Worm (Caenorhabditis elegans): ENCODE results near the gene npr-25.

npr-25 gene

DNA sequence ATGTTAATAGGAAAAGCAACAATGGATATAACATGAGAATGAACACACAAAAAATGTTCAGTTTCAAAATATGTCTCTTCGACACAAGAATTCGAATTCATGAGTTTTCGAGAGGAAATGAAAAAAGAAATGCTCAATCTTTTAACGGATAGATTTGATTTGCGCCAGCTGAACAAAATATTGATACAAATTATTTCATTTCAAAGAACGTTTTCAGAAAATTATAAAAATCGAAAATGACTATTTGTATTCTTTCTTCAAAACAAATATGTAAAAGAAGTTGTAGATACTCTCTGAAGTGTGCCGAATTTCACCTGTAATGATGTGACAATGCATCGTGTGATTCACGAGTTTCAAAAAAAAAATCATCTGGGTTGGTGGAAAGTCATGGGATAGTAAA is 52.3 kb downstream of the npr-25 start, which contains the start of gene srh-47:
srh-47 (minus strand) TSS at position 101 of the 400 bp plus-strand sequence.
- TF ChIP-seq lsy-2 (tag; optimal IDR thresholded peaks at IDR 0.05) (no peak), ceh-83 (GFP tag; optimal IDR thresholded peaks at IDR 0.05) (no peak), nhr-2 (tag; optimal IDR thresholded peaks at IDR 0.05) (no peak), tbx-8 (GFP tag; optimal IDR thresholded peaks at IDR 0.05) (no peak), unc-62 (GFP tag; optimal IDR thresholded peaks at IDR 0.05) (no peak), mls-2 (tag; optimal IDR thresholded peaks at IDR 0.05) (no peak), pha-4 (tag; optimal IDR thresholded peaks at IDR 0.05) (no peak), mab-5 (tag; optimal IDR thresholded peaks at IDR 0.05) (no peak), snpc-4 (tag; optimal IDR thresholded peaks at IDR 0.05) (no peak), hlh-1 (tag; optimal IDR thresholded peaks at IDR 0.05) (no peak), ces-1 (GFP tag; optimal IDR thresholded peaks at IDR 0.05) (no peak), nhr-237 (tag; optimal IDR thresholded peaks at IDR 0.05) (no peak), zip-8 (tag; optimal IDR thresholded peaks at IDR 0.05) (no peak)

DNA sequence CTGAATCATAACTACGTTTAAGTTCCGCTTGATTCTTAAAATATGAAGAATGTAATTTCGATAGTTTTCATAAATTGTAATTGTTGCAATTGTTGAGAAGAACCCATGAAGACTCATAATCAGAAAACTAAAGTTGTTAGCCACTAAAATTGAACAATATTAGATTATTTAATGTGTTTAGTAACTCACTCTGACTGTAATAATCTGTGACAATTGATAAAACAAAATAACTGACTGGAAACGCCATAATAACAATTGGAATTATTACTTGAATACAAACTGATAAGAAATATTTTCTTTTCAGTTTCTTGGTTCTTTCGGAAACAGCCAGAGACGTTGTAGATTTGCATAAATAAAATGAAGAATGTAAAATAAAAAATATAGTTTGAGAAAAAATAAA is 53.4 kb downstream of the npr-25 start:
- TF ChIP-seq sptf-1 (tag; optimal IDR thresholded peaks at IDR 0.05) (no peak), ham-2 (GFP tag; optimal IDR thresholded peaks at IDR 0.05) (no peak), blmp-1 (tag; optimal IDR thresholded peaks at IDR 0.05) (no peak), sem-2 (GFP tag; optimal IDR thresholded peaks at IDR 0.05) (no peak), mls-2 (tag; optimal IDR thresholded peaks at IDR 0.05) (no peak), hlh-1 (tag; optimal IDR thresholded peaks at IDR 0.05) (no peak), zip-8 (tag; optimal IDR thresholded peaks at IDR 0.05) (no peak), drap-1 (GFP tag; optimal IDR thresholded peaks at IDR 0.05) (no peak), mab-5 (tag; optimal IDR thresholded peaks at IDR 0.05) (no peak)
